Fruit fly (Drosophila melanogaster) whole organism, pupa: Measurements from ENCODE around the gene CG42467.

Experiments used
- CG10348 ChIP-seq: fragments of 200-800 bp; sonication (Bioruptor generic); IDR thresholded peaks from 2 replicates; pipeline ENCODE4 v1.3.6; 2022; ENCODE audit warnings: missing biosample characterization, missing genetic modification characterization
- CG12605 ChIP-seq: fragments of 200-800 bp; sonication (Bioruptor generic); IDR thresholded peaks from 2 replicates; pipeline ENCODE4 v1.3.6; 2022; ENCODE audit warnings: missing biosample characterization, missing genetic modification characterization
- CG13204 ChIP-seq: fragments of 200-800 bp; sonication (Bioruptor generic); optimal IDR thresholded peaks from 2 replicates; lab custom pipeline; 2018; ENCODE audit warnings: missing biosample characterization, mild to moderate bottlenecking, missing genetic modification characterization, moderate library complexity
- CG14655 ChIP-seq: fragments of 200-800 bp; sonication (Bioruptor generic); optimal IDR thresholded peaks from 3 replicates; lab custom pipeline; 2017; ENCODE audit warnings: mild to moderate bottlenecking, missing biosample characterization, missing genetic modification reagents, missing genetic modification characterization
- CG15710 ChIP-seq: fragments of 200-800 bp; sonication (Bioruptor generic); optimal IDR thresholded peaks from 2 replicates; lab custom pipeline; 2018; ENCODE audit warnings: missing biosample characterization, mild to moderate bottlenecking, missing genetic modification characterization, moderate library complexity
- CG17806 ChIP-seq: fragments of 200-800 bp; sonication (Bioruptor generic); optimal IDR thresholded peaks from 2 replicates; lab custom pipeline; 2018; ENCODE audit warnings: missing biosample characterization, mild to moderate bottlenecking, missing genetic modification characterization, moderate library complexity
- CG32121 ChIP-seq: fragments of 200-800 bp; sonication (Bioruptor generic); IDR thresholded peaks from 2 replicates; pipeline ENCODE4 v1.3.6; 2022; ENCODE audit warnings: missing biosample characterization, missing genetic modification characterization
- CG34367 ChIP-seq: fragments of 200-800 bp; sonication (Bioruptor generic); optimal IDR thresholded peaks from 2 replicates; lab custom pipeline; 2018; ENCODE audit warnings: missing biosample characterization, mild to moderate bottlenecking, missing genetic modification characterization
- CG4496 ChIP-seq: fragments of 200-800 bp; sonication (Bioruptor generic); IDR thresholded peaks from 3 replicates; pipeline ENCODE4 v1.3.6; 2022; ENCODE audit warnings: missing biosample characterization, missing genetic modification characterization
- CG8159 ChIP-seq: fragments of 200-800 bp; sonication (Bioruptor generic); optimal IDR thresholded peaks from 3 replicates; lab custom pipeline; 2018; ENCODE audit warnings: missing biosample characterization, mild to moderate bottlenecking, missing genetic modification characterization, moderate library complexity
- CG8301 ChIP-seq: fragments of 200-800 bp; sonication (Bioruptor generic); optimal IDR thresholded peaks from 2 replicates; lab custom pipeline; 2018; ENCODE audit warnings: missing biosample characterization, mild to moderate bottlenecking, missing genetic modification characterization
- CG9948 ChIP-seq: fragments of 200-800 bp; sonication (Bioruptor generic); optimal IDR thresholded peaks from 2 replicates; lab custom pipeline; 2018; ENCODE audit warnings: missing biosample characterization, mild to moderate bottlenecking, missing genetic modification characterization, moderate library complexity
- D1 ChIP-seq: fragments of 200-800 bp; sonication (Bioruptor generic); optimal IDR thresholded peaks from 2 replicates; lab custom pipeline; 2018; ENCODE audit warnings: missing biosample characterization, mild to moderate bottlenecking, missing genetic modification characterization, moderate library complexity
- EcR ChIP-seq: fragments of 200-800 bp; sonication (Bioruptor generic); optimal IDR thresholded peaks from 3 replicates; lab custom pipeline; 2019; ENCODE audit warnings: missing biosample characterization, missing genetic modification characterization, mild to moderate bottlenecking, moderate library complexity, missing genetic modification reagents
- Ets98B ChIP-seq: fragments of 200-800 bp; sonication (Bioruptor generic); IDR thresholded peaks from 2 replicates; pipeline ENCODE4 v1.3.6; 2022; ENCODE audit warnings: missing biosample characterization, missing genetic modification characterization
- Pif1A ChIP-seq: fragments of 200-800 bp; sonication (Bioruptor generic); optimal IDR thresholded peaks from 3 replicates; lab custom pipeline; 2016; ENCODE audit warnings: missing biosample characterization, missing genetic modification characterization
- Pif1B ChIP-seq: fragments of 200-800 bp; sonication (Bioruptor generic); optimal IDR thresholded peaks from 3 replicates; lab custom pipeline; 2016; ENCODE audit warnings: missing biosample characterization, missing genetic modification characterization
- Snoo ChIP-seq: fragments of 200-800 bp; sonication (Bioruptor generic); optimal IDR thresholded peaks from 3 replicates; lab custom pipeline; 2017; ENCODE audit warnings: missing biosample characterization, mild to moderate bottlenecking, missing genetic modification characterization, inconsistent platforms
- fd96Ca ChIP-seq: fragments of 200-800 bp; sonication (Bioruptor generic); IDR thresholded peaks from 3 replicates; pipeline ENCODE4 v1.3.6; 2022; ENCODE audit warnings: missing biosample characterization, missing genetic modification characterization
- gl ChIP-seq: fragments of 200-800 bp; sonication (Bioruptor generic); optimal IDR thresholded peaks from 2 replicates; lab custom pipeline; 2018; ENCODE audit warnings: missing biosample characterization, mild to moderate bottlenecking, missing genetic modification characterization

The CG42467 gene

DNA sequence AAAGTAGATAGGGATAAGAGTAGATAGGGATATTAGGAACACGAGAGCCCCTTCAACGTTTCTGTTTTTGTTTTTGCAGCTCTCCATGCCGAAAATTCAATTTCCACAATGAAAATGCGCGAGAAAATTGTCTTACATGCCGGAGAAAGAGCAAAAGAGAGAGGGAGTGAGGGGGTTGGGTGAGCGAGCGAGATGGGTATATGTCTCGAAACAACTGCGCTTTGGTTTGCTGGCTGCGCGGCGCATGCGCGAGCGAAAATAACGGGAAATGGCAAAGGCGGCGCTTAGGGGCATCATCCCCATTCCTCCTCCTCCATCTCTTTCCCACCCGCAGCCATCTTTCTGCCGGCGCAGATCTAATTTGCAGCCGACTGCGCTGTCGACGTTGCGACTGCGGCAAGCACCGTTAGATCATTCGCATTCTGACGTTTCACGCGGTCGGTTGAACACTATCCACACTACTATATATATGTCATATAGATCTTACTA, 38.7 kb upstream of the CG42467 start, which contains the start of gene Drgx:
Drgx (plus strand) TSS at position 439 of the 489 bp plus-strand sequence.
- no peak for TF ChIP-seq CG8159 (tag; lab: Kevin White, UChicago)
- no peak for TF ChIP-seq CG17806
- TF ChIP-seq D1 (tag; lab: Kevin White, UChicago): peak; percentile 3
- no peak for TF ChIP-seq CG9948 (tag; lab: Kevin White, UChicago)
- TF ChIP-seq CG12605: no peak
- TF ChIP-seq CG8301 (tag; lab: Kevin White, UChicago): no peak
- TF ChIP-seq Ets98B (GFP tag; lab: Robert Waterston, UW): 0 out of 2 replicates have a peak, but pooled peaks have one; percentile 12
- TF ChIP-seq CG32121: peak; percentile 20; the same call in 1 of the 2 replicates
- no peak for TF ChIP-seq CG14655 (GFP tag; lab: Kevin White, UChicago)
- no peak for TF ChIP-seq CG15710 (tag; lab: Kevin White, UChicago)
- no peak for TF ChIP-seq Pif1A

- TF ChIP-seq CG12605 (no peak), CG10348 (GFP tag; lab: Robert Waterston, UW) (no peak)
Observed at dm6 chr2L:3668451-3668850, 32.6 kb upstream of the CG42467 start, which contains the start of gene Sfp24Ba. Sfp24Ba (minus strand) TSS chr2L:3668551.

- TF ChIP-seq CG17806: no peak
- TF ChIP-seq Ets98B (GFP tag; lab: Robert Waterston, UW): no peak
- TF ChIP-seq CG4496: no peak
- no peak for TF ChIP-seq Pif1B (GFP tag; lab: Kevin White, UChicago)
- no peak for TF ChIP-seq Snoo (tag; lab: Kevin White, UChicago)
- TF ChIP-seq CG34367 (tag; lab: Kevin White, UChicago): no peak
- TF ChIP-seq CG9948 (tag; lab: Kevin White, UChicago): no peak
- TF ChIP-seq CG32121: no peak
- no peak for TF ChIP-seq gl (tag; lab: Kevin White, UChicago)
- TF ChIP-seq CG10348 (GFP tag; lab: Robert Waterston, UW): no peak
- no peak for TF ChIP-seq CG13204 (GFP tag; lab: Kevin White, UChicago)
Observed at dm6 chr2L:3669034-3669433, 32.1 kb upstream of the CG42467 start, which contains the start of gene Sfp24Bd. Sfp24Bd (minus strand) TSS chr2L:3669134.

- TF ChIP-seq CG14655 (GFP tag; lab: Kevin White, UChicago) (no peak), Pif1B (GFP tag; lab: Kevin White, UChicago) (no peak), CG10348 (GFP tag; lab: Robert Waterston, UW) (no peak)
- TF ChIP-seq, all 21 proteins: peak for 0
Observed at dm6 chr2L:3669675-3670074, 31.4 kb upstream of the CG42467 start, which contains the start of gene Sfp24Bb. Sfp24Bb (minus strand) TSS chr2L:3669775.

DNA sequence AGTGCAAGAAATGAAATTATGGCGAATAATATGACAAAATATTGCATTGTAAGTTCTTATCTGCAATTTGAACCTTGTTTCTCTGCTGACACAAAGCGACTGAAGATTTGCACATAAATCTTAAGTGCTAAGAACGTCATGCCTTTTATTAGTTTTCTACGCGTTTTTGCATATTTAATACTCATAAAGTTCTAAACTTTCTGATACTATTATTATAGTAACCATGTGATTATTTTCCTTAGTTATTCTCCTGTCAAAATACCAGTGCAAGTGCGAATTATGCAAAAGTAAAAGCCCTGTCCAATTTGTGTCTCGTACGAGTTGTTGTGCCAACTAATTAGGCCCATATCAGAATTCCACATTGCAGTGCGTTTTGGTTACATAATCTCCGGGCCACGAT, 30.6 kb upstream of the CG42467 start, which contains the start of gene Sfp24Bc:
Sfp24Bc (minus strand) TSS at position 101 of the 400 bp plus-strand sequence.
- TF ChIP-seq EcR (GFP tag; lab: Kevin White, UChicago): no peak

DNA sequence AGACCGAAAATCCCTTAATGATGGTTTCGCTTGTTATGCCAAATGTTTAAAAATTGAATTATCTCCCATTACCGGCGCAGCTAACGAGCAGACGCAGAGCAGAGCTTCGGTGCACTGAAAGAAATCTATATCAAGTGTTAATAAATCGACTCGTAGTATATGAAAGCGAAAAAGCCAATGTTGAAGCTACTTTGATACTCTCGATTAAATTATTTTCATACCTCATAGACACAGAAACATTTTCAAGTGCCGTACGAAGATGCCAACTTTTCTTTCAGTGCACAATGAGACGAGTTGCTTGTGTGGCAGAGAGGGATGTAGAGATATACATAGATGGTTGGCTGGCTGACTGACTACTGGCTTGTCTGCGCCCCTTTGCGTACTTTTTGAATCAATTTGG, 25.3 kb upstream of the CG42467 start:
- TF ChIP-seq Pif1A (no peak), fd96Ca (GFP tag; lab: Robert Waterston, UW) (no peak), CG8159 (tag; lab: Kevin White, UChicago) (no peak), CG34367 (tag; lab: Kevin White, UChicago) (no peak), Pif1B (GFP tag; lab: Kevin White, UChicago) (no peak), CG13204 (GFP tag; lab: Kevin White, UChicago) (no peak), Snoo (tag; lab: Kevin White, UChicago) (no peak), CG10348 (GFP tag; lab: Robert Waterston, UW) (no peak), CG8301 (tag; lab: Kevin White, UChicago) (no peak), CG12605 (no peak), CG4496 (no peak), CG14655 (GFP tag; lab: Kevin White, UChicago) (no peak), CG17806 (no peak)
- TF ChIP-seq, all 21 proteins: peak for 0

DNA sequence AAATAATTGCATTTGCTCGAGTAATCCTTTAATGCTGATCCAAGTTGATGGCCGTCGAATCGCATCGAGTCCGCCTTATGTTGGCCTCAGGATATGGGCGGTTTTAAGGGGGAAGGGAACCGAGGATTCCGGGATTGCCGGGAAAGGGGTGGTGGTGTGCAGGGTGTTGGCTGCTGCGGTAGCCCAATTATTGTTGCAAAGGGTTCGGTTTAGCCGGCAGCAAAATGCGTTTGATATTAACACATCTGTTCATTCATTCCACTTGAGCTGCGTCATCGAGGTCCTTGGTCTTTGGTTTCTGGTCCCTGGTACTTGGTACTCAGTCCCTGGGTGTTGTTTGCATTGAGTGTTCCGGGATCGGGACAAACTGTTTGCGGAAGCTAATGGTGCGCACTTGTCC, 19.8 kb upstream of the CG42467 start:
- TF ChIP-seq CG4496: no peak
- no peak for TF ChIP-seq CG8159 (tag; lab: Kevin White, UChicago)
- no peak for TF ChIP-seq EcR (GFP tag; lab: Kevin White, UChicago)
- TF ChIP-seq Pif1A: no peak
- TF ChIP-seq CG17806: no peak
- no peak for TF ChIP-seq gl (tag; lab: Kevin White, UChicago)
- no peak for TF ChIP-seq CG10348 (GFP tag; lab: Robert Waterston, UW)
- TF ChIP-seq fd96Ca (GFP tag; lab: Robert Waterston, UW): no peak
- TF ChIP-seq CG14655 (GFP tag; lab: Kevin White, UChicago): no peak
- no peak for TF ChIP-seq CG13204 (GFP tag; lab: Kevin White, UChicago)
- no peak for TF ChIP-seq CG12605
- no peak for TF ChIP-seq CG9948 (tag; lab: Kevin White, UChicago)
- TF ChIP-seq CG32121: no peak
- TF ChIP-seq CG8301 (tag; lab: Kevin White, UChicago): no peak
- no peak for TF ChIP-seq CG34367 (tag; lab: Kevin White, UChicago)
- TF ChIP-seq CG15710 (tag; lab: Kevin White, UChicago): no peak
- TF ChIP-seq Snoo (tag; lab: Kevin White, UChicago): no peak
- TF ChIP-seq Pif1B (GFP tag; lab: Kevin White, UChicago): no peak
- no peak for TF ChIP-seq D1 (tag; lab: Kevin White, UChicago)
- TF ChIP-seq Ets98B (GFP tag; lab: Robert Waterston, UW): no peak
